Worm (Caenorhabditis elegans) whole organism, L3 larva: ENCODE results near the gene frpr-7.
A peak's percentile ranks its signal among the peaks of the same experiment; 100 is the strongest.

Experiments
- R02D3.7 ChIP-seq: fragments of 150-350 bp; optimal IDR thresholded peaks from 2 replicates; lab custom pipeline; 2014; ENCODE audit warnings: missing biosample characterization, missing genetic modification characterization
- ZK546.5 ChIP-seq: sonication (generic microtip); optimal IDR thresholded peaks from 2 replicates; lab custom pipeline; 2017; ENCODE audit warnings: missing biosample characterization, missing genetic modification characterization
- aly-2 ChIP-seq: fragments of 150-350 bp; optimal IDR thresholded peaks from 2 replicates; lab custom pipeline; 2014; ENCODE audit warnings: missing biosample characterization, missing genetic modification characterization
- ceh-16 ChIP-seq: sonication (generic microtip); optimal IDR thresholded peaks from 2 replicates; lab custom pipeline; 2017; ENCODE audit warnings: missing biosample characterization, missing genetic modification characterization
- ceh-28 ChIP-seq: fragments of 150-350 bp; optimal IDR thresholded peaks from 2 replicates; lab custom pipeline; 2014; ENCODE audit warnings: missing biosample characterization, missing genetic modification reagents, missing genetic modification characterization
- ceh-82 ChIP-seq: fragments of 150-350 bp; optimal IDR thresholded peaks from 2 replicates; lab custom pipeline; 2014; ENCODE audit warnings: missing biosample characterization, missing genetic modification characterization
- ceh-9 ChIP-seq: sonication (generic microtip); optimal IDR thresholded peaks from 2 replicates; lab custom pipeline; 2018; ENCODE audit warnings: missing biosample characterization, missing genetic modification characterization
- daf-12 ChIP-seq: fragments of 150-350 bp; optimal IDR thresholded peaks from 2 replicates; lab custom pipeline; 2014; ENCODE audit warnings: missing biosample characterization, missing genetic modification reagents, missing genetic modification characterization
- egl-5 ChIP-seq: fragments of 150-350 bp; optimal IDR thresholded peaks from 2 replicates; lab custom pipeline; 2017; ENCODE audit warnings: missing biosample characterization, missing genetic modification reagents, missing genetic modification characterization, inconsistent platforms
- elt-1 ChIP-seq: fragments of 150-350 bp; optimal IDR thresholded peaks from 2 replicates; lab custom pipeline; 2014; ENCODE audit warnings: missing biosample characterization, missing genetic modification characterization
- elt-2 ChIP-seq: sonication (generic microtip); optimal IDR thresholded peaks from 2 replicates; lab custom pipeline; 2016; ENCODE audit warnings: missing genetic modification reagents, mild to moderate bottlenecking, missing genetic modification characterization, missing compliant biosample characterization
- elt-3 ChIP-seq, 3 experiments: fragments of 150-350 bp in 1 of 3; sonication (generic microtip) in 2 of 3; optimal IDR thresholded peaks; 2 replicates in 2 of 3; 4 replicates in 1 of 3; lab custom pipeline; 2014 to 2017; ENCODE audit warnings: missing biosample characterization in 3 of 3, missing genetic modification characterization in 3 of 3
- eor-1 ChIP-seq, 2 experiments: fragments of 150-350 bp; optimal IDR thresholded peaks; 2 replicates each; lab custom pipeline; 2014 to 2018; ENCODE audit warnings: missing biosample characterization in 2 of 2, missing genetic modification characterization in 2 of 2
- fkh-10 ChIP-seq: sonication (generic microtip); optimal IDR thresholded peaks from 2 replicates; lab custom pipeline; 2017; ENCODE audit warnings: missing biosample characterization, missing genetic modification reagents, missing genetic modification characterization
- fkh-2 ChIP-seq: fragments of 150-350 bp; optimal IDR thresholded peaks from 2 replicates; lab custom pipeline; 2014; ENCODE audit warnings: missing biosample characterization, missing genetic modification reagents, missing genetic modification characterization
- fos-1 ChIP-seq: fragments of 150-350 bp; optimal IDR thresholded peaks from 2 replicates; lab custom pipeline; 2014; ENCODE audit warnings: missing biosample characterization, missing genetic modification characterization
- hmg-11 ChIP-seq: sonication (generic microtip); optimal IDR thresholded peaks from 2 replicates; lab custom pipeline; 2016; ENCODE audit warnings: missing genetic modification characterization, missing compliant biosample characterization
- jun-1 ChIP-seq: fragments of 150-350 bp; optimal IDR thresholded peaks from 2 replicates; lab custom pipeline; 2014; ENCODE audit warnings: missing biosample characterization, missing genetic modification reagents, missing genetic modification characterization
- lin-15B ChIP-seq: fragments of 150-350 bp; optimal IDR thresholded peaks from 2 replicates; lab custom pipeline; 2014; ENCODE audit warnings: missing biosample characterization, missing genetic modification characterization
- lin-39 ChIP-seq: fragments of 150-350 bp; optimal IDR thresholded peaks from 2 replicates; lab custom pipeline; 2018; ENCODE audit warnings: missing biosample characterization, missing genetic modification reagents, missing genetic modification characterization
- lsy-12 ChIP-seq: sonication (generic microtip); optimal IDR thresholded peaks from 2 replicates; lab custom pipeline; 2016; ENCODE audit warnings: mild to moderate bottlenecking, missing genetic modification characterization, missing compliant biosample characterization
- mdl-1 ChIP-seq: fragments of 150-350 bp; optimal IDR thresholded peaks from 2 replicates; lab custom pipeline; 2014; ENCODE audit warnings: missing biosample characterization, missing genetic modification characterization
- nfya-1 ChIP-seq: sonication (generic microtip); optimal IDR thresholded peaks from 2 replicates; lab custom pipeline; 2017; ENCODE audit warnings: missing genetic modification characterization, mild to moderate bottlenecking, missing compliant biosample characterization, antibody characterized with exemption, moderate library complexity; ENCODE audit not compliant: insufficient read depth
- nhr-12 ChIP-seq: fragments of 150-350 bp; optimal IDR thresholded peaks from 2 replicates; lab custom pipeline; 2014; ENCODE audit warnings: missing biosample characterization, missing genetic modification characterization
- nhr-23 ChIP-seq: fragments of 150-350 bp; optimal IDR thresholded peaks from 2 replicates; lab custom pipeline; 2014; ENCODE audit warnings: missing biosample characterization, missing genetic modification reagents, missing genetic modification characterization
- nhr-237 ChIP-seq: fragments of 150-350 bp; optimal IDR thresholded peaks from 2 replicates; lab custom pipeline; 2014; ENCODE audit warnings: missing biosample characterization, missing genetic modification characterization
- nhr-25 ChIP-seq: sonication (generic microtip); optimal IDR thresholded peaks from 2 replicates; lab custom pipeline; 2017; ENCODE audit warnings: missing biosample characterization, missing genetic modification characterization
- nhr-67 ChIP-seq: fragments of 150-350 bp; optimal IDR thresholded peaks from 2 replicates; lab custom pipeline; 2014; ENCODE audit warnings: missing biosample characterization, missing genetic modification characterization
- nhr-76 ChIP-seq: fragments of 150-350 bp; sonication (generic microtip); optimal IDR thresholded peaks from 5 replicates; lab custom pipeline; 2014; ENCODE audit warnings: missing biosample characterization, missing genetic modification characterization
- nhr-77 ChIP-seq: fragments of 150-350 bp; optimal IDR thresholded peaks from 2 replicates; lab custom pipeline; 2014; ENCODE audit warnings: missing biosample characterization, missing genetic modification characterization
- pha-4 ChIP-seq: fragments of 150-350 bp; optimal IDR thresholded peaks from 2 replicates; lab custom pipeline; 2014; ENCODE audit warnings: missing biosample characterization, missing genetic modification reagents, missing genetic modification characterization
- pqm-1 ChIP-seq: fragments of 150-350 bp; optimal IDR thresholded peaks from 2 replicates; lab custom pipeline; 2017; ENCODE audit warnings: missing biosample characterization, missing genetic modification characterization, inconsistent platforms
- sea-2 ChIP-seq: fragments of 150-350 bp; sonication (generic microtip); optimal IDR thresholded peaks from 4 replicates; lab custom pipeline; 2014; ENCODE audit warnings: missing biosample characterization, missing genetic modification reagents, missing genetic modification characterization
- skn-1 ChIP-seq: fragments of 150-350 bp; optimal IDR thresholded peaks from 2 replicates; lab custom pipeline; 2014; ENCODE audit warnings: missing biosample characterization, missing genetic modification characterization
- snpc-4 ChIP-seq: fragments of 150-350 bp; optimal IDR thresholded peaks from 2 replicates; lab custom pipeline; 2014; ENCODE audit warnings: missing biosample characterization, missing genetic modification characterization
- tbx-2 ChIP-seq: sonication (generic microtip); optimal IDR thresholded peaks from 2 replicates; lab custom pipeline; 2016; ENCODE audit warnings: mild to moderate bottlenecking, missing genetic modification characterization, missing compliant biosample characterization
- unc-39 ChIP-seq: sonication (generic microtip); optimal IDR thresholded peaks from 4 replicates; lab custom pipeline; 2017; ENCODE audit warnings: missing biosample characterization, missing genetic modification characterization
- unc-62 ChIP-seq: fragments of 150-350 bp; sonication (generic microtip); optimal IDR thresholded peaks from 4 replicates; lab custom pipeline; 2014; ENCODE audit warnings: missing biosample characterization, missing genetic modification reagents, missing genetic modification characterization
- ztf-11 ChIP-seq: fragments of 150-350 bp; optimal IDR thresholded peaks from 2 replicates; lab custom pipeline; 2014; ENCODE audit warnings: missing biosample characterization, missing genetic modification characterization

frpr-7 gene

DNA sequence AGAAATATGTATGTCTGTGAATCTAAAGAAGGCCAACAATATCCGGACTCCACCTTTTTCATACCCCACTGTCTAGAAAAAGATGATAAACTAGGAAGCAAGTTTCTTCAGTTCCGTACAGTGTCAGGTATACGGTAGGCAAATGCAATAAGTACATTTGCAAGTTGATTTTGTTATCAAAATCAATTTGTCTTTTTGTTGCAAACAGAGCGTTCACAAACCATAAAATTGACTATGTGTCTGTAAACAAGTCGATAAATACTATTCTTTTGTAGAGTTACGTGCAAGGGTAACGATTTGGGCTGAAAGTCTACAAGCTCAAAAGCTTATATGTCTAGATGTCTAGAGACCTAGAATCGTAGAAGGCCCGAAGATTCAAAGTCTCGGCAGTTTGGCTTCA lies 46.0 kb upstream of the frpr-7 start:
- TF ChIP-seq skn-1 (tag; lab: Kevin White, UChicago) (no peak), nhr-237 (tag; lab: Kevin White, UChicago) (no peak), mdl-1 (no peak), pqm-1 (tag; lab: Kevin White, UChicago) (no peak), nhr-12 (tag; lab: Kevin White, UChicago) (no peak), aly-2 (tag; lab: Kevin White, UChicago) (no peak), jun-1 (tag; lab: Kevin White, UChicago) (no peak), R02D3.7 (tag; lab: Kevin White, UChicago) (no peak), hmg-11 (tag; lab: Kevin White, UChicago) (no peak)
- TF ChIP-seq, all 47 proteins: peak for 0

DNA sequence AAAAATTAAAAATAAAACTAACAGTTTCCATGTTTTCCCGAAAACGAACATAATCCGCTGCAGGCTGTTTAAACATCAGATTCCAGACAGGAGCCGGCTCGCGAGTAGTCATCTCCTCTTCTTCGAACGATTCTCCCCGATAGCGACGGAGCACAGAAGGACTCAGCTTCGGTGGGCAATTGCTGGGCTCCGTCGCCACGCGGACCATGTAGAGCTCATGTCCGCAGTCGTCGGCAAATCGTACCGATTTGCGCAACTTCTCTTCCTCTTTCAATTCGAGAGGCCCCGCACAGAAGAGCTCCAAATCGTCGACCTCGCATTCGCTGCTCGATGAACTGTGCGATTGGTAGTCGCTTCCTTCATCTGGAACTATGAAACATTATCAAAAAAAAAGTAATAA lies 45.6 kb upstream of the frpr-7 start:
- TF ChIP-seq ceh-16 (tag; lab: Kevin White, UChicago): no peak
- no peak for TF ChIP-seq nhr-237 (tag; lab: Kevin White, UChicago)
- TF ChIP-seq tbx-2 (tag; lab: Kevin White, UChicago): no peak
- no peak for TF ChIP-seq nhr-25 (tag; lab: Kevin White, UChicago)
- no peak for TF ChIP-seq mdl-1
- TF ChIP-seq sea-2 (GFP tag; lab: Kevin White, UChicago): no peak
- no peak for TF ChIP-seq nfya-1 (tag; lab: Kevin White, UChicago)
- TF ChIP-seq nhr-23: no peak
- no peak for TF ChIP-seq nhr-12 (tag; lab: Kevin White, UChicago)
- no peak for TF ChIP-seq fos-1 (tag; lab: Kevin White, UChicago)
- no peak for TF ChIP-seq pha-4 (tag; lab: Kevin White, UChicago)

DNA sequence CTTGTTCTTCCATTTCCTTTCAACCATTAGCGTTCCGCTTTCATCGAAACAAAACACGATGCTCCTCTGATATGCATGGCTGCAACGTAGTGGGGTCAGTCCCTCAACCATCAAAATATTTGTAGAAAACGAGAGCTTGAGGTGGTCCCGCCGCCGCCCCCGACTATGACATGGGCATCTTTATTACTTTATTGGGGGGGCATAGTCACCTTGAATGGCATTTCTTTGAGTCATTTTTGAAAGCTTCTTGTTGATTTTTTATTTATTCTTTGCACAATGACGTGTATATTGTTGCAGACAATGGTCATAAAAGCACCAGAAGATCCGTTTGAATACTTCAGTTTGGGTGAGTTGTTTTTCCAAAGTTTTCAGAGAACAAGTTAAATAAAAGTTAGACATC lies 34.6 kb upstream of the frpr-7 start, which contains the start of gene ncs-7:
Gene ncs-7 (plus strand): TSS at position 301 of the 400 bp plus-strand sequence.
- TF ChIP-seq elt-3 (tag; optimal IDR thresholded peaks at IDR 0.05; lab: Kevin White, UChicago) (no peak), ceh-28 (tag; lab: Kevin White, UChicago) (no peak)

DNA sequence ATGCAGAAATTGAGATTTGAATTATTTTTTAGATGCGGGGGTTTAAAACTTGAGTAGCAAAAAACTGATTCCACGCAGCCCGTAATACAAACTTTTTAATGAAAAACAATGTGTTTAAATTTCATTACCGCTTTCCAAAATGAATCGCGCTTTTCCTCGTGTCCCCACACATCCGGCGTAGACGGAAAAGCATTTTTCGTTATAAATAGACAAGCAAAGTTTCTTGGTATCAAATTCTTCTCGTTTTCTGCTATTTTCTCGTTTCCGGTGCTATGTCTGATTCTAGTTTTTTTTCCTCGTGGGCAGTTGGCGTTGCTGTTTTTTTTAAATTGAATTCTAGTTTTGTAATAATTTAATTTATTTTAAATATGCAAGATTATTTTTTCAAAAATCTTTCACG lies 33.3 kb upstream of the frpr-7 start:
- no peak for TF ChIP-seq unc-62 (GFP tag; lab: Kevin White, UChicago)
- TF ChIP-seq ceh-82: no peak
- no peak for TF ChIP-seq lin-15B (tag; lab: Kevin White, UChicago)
- no peak for TF ChIP-seq eor-1 (tag; optimal IDR thresholded peaks at IDR 0.05; lab: Kevin White, UChicago)
- no peak for TF ChIP-seq snpc-4

DNA sequence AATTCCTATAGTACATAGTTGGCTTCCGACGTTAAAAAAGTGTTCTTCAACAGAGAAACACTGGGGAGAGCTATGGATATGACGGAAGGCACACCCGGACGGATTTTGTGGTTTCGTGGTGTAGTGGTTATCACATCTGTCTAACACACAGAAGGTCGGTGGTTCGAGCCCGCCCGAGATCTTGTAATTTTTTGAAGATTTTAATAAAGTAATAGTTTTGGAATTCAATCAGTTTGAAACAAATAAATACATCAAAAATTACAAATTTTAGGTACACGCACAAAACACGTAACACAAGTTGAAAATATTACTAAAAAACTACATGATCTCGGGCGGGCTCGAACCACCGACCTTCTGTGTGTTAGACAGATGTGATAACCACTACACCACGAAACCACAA lies 31.5 kb upstream of the frpr-7 start:
- no peak for TF ChIP-seq ceh-16 (tag; lab: Kevin White, UChicago)
- no peak for TF ChIP-seq pha-4 (tag; lab: Kevin White, UChicago)
- TF ChIP-seq lsy-12 (tag; lab: Kevin White, UChicago): no peak
- TF ChIP-seq nfya-1 (tag; lab: Kevin White, UChicago): peak; percentile 23
- no peak for TF ChIP-seq ztf-11 (tag; lab: Kevin White, UChicago)
- TF ChIP-seq elt-3 (tag; optimal IDR thresholded peaks at IDR 0.05; lab: Kevin White, UChicago): no peak
- TF ChIP-seq nhr-12 (tag; lab: Kevin White, UChicago): no peak
- no peak for TF ChIP-seq fkh-2

DNA sequence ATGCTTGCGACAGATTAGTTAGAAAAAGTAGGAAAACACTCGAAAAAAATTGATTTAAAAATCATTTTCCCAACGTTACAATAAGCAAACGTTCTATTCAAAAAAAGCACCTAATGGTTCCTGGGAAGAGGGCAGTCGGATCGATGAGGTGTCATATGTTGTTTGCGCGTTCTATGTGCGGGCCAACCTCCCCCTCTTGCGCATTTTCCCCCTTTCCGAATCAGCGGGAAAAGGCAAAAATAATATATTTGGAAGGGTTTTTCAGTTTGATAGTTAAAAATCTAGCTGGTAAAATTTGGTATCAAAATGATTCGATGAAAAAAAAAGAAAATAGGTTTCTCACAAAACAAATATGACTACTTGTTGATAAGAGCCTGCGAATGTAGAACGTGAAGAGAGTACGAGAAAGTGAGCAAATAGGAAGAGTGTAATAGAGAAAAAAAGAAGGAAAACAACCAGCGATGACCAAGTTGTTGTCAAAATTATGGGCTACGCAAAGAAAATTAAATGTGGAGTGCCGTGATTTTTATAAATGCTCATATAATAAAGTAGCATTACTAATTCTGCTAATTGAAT lies 30.8 kb upstream of the frpr-7 start:
- TF ChIP-seq elt-1 (tag; lab: Kevin White, UChicago): peak; percentile 40
- TF ChIP-seq ceh-82: no peak
- peak; percentile 19 for TF ChIP-seq pqm-1 (tag; lab: Kevin White, UChicago)
- TF ChIP-seq nhr-77: no peak
- peak; percentile 60 for TF ChIP-seq lin-15B (tag; lab: Kevin White, UChicago)
- TF ChIP-seq tbx-2 (tag; lab: Kevin White, UChicago): peak; percentile 13
- TF ChIP-seq nhr-25 (tag; lab: Kevin White, UChicago): no peak
- TF ChIP-seq jun-1 (tag; lab: Kevin White, UChicago): no peak
- TF ChIP-seq daf-12: no peak
- TF ChIP-seq fkh-2: no peak
- TF ChIP-seq lin-39 (tag; lab: Kevin White, UChicago): peak; percentile 60
- no peak for TF ChIP-seq unc-39
- TF ChIP-seq snpc-4: peak; percentile 33
- peak; percentile 45 for TF ChIP-seq ceh-28 (tag; lab: Kevin White, UChicago)
- TF ChIP-seq nhr-67: no peak
- TF ChIP-seq nfya-1 (tag; lab: Kevin White, UChicago): peak; percentile 71
- TF ChIP-seq nhr-12 (tag; lab: Kevin White, UChicago): no peak
- no peak for TF ChIP-seq ZK546.5 (tag; lab: Kevin White, UChicago)
- no peak for TF ChIP-seq nhr-76 (tag; lab: Kevin White, UChicago)
- TF ChIP-seq elt-2 (tag; lab: Kevin White, UChicago): peak; percentile 38
- peak; percentile 85 for TF ChIP-seq hmg-11 (tag; lab: Kevin White, UChicago)
- peak; percentile 41 for TF ChIP-seq nhr-23
- TF ChIP-seq fkh-10: no peak
- no peak for TF ChIP-seq lsy-12 (tag; lab: Kevin White, UChicago)
- TF ChIP-seq egl-5: peak; percentile 28
- peak; percentile 73 for TF ChIP-seq pha-4 (tag; lab: Kevin White, UChicago)
- TF ChIP-seq ceh-9: no peak
